Worm (Caenorhabditis elegans) whole organism, midembryonic: Measurements from ENCODE around the gene R160.2.

ENCODE experiments used
- T22C8.4 ChIP-seq: fragments of 200-800 bp; sonication (Bioruptor generic); IDR thresholded peaks from 2 replicates; pipeline ENCODE4 v1.3.6; 2022; ENCODE audit warnings: missing genetic modification characterization, missing compliant biosample characterization
- cog-1 ChIP-seq: sonication (generic microtip); optimal IDR thresholded peaks from 2 replicates; lab custom pipeline; 2016; ENCODE audit warnings: missing genetic modification characterization, missing compliant biosample characterization
- flt-1 ChIP-seq: fragments of 200-800 bp; sonication (Bioruptor generic); IDR thresholded peaks from 2 replicates; pipeline ENCODE4 v1.3.6; 2022; ENCODE audit warnings: missing genetic modification characterization, missing compliant biosample characterization
- klf-2 ChIP-seq: fragments of 200-800 bp; sonication (Bioruptor generic); conservative IDR thresholded peaks from 2 replicates; pipeline ENCODE4 v1.3.6; 2022; ENCODE audit warnings: missing genetic modification reagents, missing genetic modification characterization, missing compliant biosample characterization
- ref-1 ChIP-seq: fragments of 200-800 bp; sonication (Bioruptor generic); conservative IDR thresholded peaks from 2 replicates; pipeline ENCODE4 v1.3.6; 2022; ENCODE audit warnings: missing genetic modification reagents, missing genetic modification characterization, missing compliant biosample characterization
- ztf-23 ChIP-seq: fragments of 200-800 bp; sonication (Bioruptor generic); IDR thresholded peaks from 2 replicates; pipeline ENCODE4 v1.3.6; 2022; ENCODE audit warnings: missing genetic modification reagents, missing genetic modification characterization, missing compliant biosample characterization
- ztf-29 ChIP-seq: fragments of 200-800 bp; sonication (Bioruptor generic); IDR thresholded peaks from 2 replicates; pipeline ENCODE4 v1.3.6; 2022; ENCODE audit warnings: missing genetic modification reagents, missing genetic modification characterization, missing compliant biosample characterization

DNA sequence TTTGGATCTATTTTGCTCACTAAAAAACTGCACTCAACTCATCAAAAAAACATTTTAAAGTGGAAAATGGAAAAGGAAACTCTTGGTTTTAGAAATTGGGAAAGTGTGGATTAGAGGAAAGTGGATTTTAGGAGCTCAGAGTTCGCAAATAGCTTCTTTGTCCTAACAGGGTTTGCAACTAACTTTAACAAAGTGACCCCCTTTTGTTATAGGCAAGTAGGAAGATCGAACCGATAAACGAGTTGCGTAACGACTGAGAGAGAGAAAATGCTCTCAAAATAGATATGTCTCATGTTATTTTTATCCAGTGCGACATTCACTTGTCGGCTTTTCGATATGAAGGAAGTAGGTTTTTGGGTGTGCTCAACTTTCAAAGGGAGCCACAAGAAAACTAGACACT, 49.8 kb upstream of the R160.2 start:
- TF ChIP-seq ztf-23 (no peak), ztf-29 (GFP tag; lab: Robert Waterston, UW) (no peak), klf-2 (GFP tag; lab: Robert Waterston, UW) (no peak), cog-1 (tag; lab: Kevin White, UChicago) (no peak), T22C8.4 (GFP tag; lab: Robert Waterston, UW) (no peak), flt-1 (GFP tag; lab: Robert Waterston, UW) (no peak), ref-1 (no peak)
